Fruit fly (Drosophila melanogaster): Measurements from ENCODE around the gene CG8534.

Gene CG8534

DNA sequence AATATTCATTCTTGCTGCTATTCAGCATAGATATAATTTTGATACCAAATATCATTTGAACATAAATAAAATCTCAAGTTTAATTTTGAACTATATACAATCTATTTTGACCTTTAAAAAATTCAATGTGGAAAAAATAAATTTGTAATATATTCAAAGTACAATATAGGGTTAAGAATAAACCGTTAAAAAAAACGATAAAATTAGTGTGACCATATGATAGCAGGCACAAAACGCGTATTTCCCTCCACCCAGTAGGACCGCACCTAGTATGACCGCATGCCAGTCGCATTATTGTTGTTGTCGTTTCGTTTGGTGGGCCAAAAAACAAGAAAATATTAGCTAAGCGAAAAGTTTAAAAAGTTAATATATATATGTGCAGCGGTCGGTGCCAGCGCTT is 19.5 kb upstream of the CG8534 start, which contains the start of gene CG8516:
CG8516 (plus strand) TSS at position 278 of the 400 bp plus-strand sequence.
- TF ChIP-seq CG6854 (GFP tag; optimal IDR thresholded peaks at IDR 0.05) (no peak), CG8119 (GFP tag; IDR thresholded peaks at IDR 0.05) (peak; percentile 61; the same call in 2 of the 3 replicates), CG10669 (GFP tag; optimal IDR thresholded peaks at IDR 0.05) (no peak), CG3919 (GFP tag; optimal IDR thresholded peaks at IDR 0.05) (no peak), Eip75B (GFP tag; optimal IDR thresholded peaks at IDR 0.05) (no peak), esn (GFP tag; optimal IDR thresholded peaks at IDR 0.05) (peak; percentile 41), CG15336 (GFP tag; IDR thresholded peaks at IDR 0.05) (peak; percentile 70), vri (GFP tag; optimal IDR thresholded peaks at IDR 0.05) (no peak), fkh (GFP tag; optimal IDR thresholded peaks at IDR 0.05) (no peak), CG6276 (GFP tag; optimal IDR thresholded peaks at IDR 0.05) (no peak), cyc (GFP tag; optimal IDR thresholded peaks at IDR 0.05) (no peak), Sox14 (GFP tag; optimal IDR thresholded peaks at IDR 0.05) (no peak), Blimp-1 (GFP tag; optimal IDR thresholded peaks at IDR 0.05) (no peak), topi (GFP tag; optimal IDR thresholded peaks at IDR 0.05) (no peak), eg (GFP tag; IDR thresholded peaks at IDR 0.05) (peak; percentile 25; the same call in 1 of the 3 replicates), Sox15 (GFP tag; optimal IDR thresholded peaks at IDR 0.05) (no peak), Eip78C (GFP tag) (peak; percentile 79), Smox (GFP tag; optimal IDR thresholded peaks at IDR 0.05) (no peak), ss (GFP tag; optimal IDR thresholded peaks at IDR 0.05) (no peak), lz (GFP tag; optimal IDR thresholded peaks at IDR 0.05) (no peak), Ets96B (tag; optimal IDR thresholded peaks at IDR 0.05) (no peak), CG31627 (GFP tag; optimal IDR thresholded peaks at IDR 0.05) (peak; percentile 19), CG9139 (GFP tag; optimal IDR thresholded peaks at IDR 0.05) (no peak), salr (GFP tag; optimal IDR thresholded peaks at IDR 0.05) (no peak), acj6 (GFP tag; optimal IDR thresholded peaks at IDR 0.05) (peak; percentile 11), Sox102F (GFP tag; optimal IDR thresholded peaks at IDR 0.05) (no peak)

DNA sequence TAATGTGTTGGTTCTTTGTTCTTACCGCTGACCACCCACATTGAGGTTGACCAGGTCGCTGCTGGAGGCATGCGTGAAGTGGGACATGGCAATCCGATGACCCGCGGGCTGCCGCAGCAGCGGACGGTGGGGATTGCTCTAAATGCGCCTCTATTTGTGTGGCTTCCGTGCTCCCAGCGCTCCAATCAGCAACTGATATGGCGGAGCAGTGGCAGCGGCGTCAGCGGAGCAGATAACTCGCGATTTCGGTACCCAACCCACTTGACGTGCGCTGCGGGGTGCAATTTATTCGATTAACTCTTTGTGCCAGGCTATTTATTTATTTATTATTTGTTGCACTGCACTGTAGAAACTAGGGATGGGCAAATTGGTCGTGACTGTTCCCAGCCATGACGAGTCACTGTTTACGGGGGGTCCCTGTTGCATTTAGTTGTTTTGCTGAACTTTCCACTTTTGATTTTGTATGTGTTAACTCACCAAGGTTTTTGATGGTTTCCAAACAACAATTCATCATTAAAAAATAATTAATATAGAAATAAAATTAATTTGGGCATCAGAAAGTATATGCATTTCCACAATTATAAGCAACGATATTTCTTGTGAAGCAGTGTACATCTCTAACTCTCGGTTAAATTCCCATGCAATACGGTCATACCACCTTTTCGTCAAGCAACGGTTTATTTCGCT is 11.8 kb upstream of the CG8534 start, which contains the start of the genes CG9467 and CG8526:
CG9467 (minus strand) TSS at position 383 of the 687 bp plus-strand sequence.
CG8526 (plus strand) TSS at position 637 of the 687 bp plus-strand sequence.
- TF ChIP-seq CG6163 (GFP tag; IDR thresholded peaks at IDR 0.05) (0 out of 3 replicates have a peak, but pooled peaks have one; percentile 34), CG8119 (GFP tag; IDR thresholded peaks at IDR 0.05) (no peak), CG34406 (GFP tag; optimal IDR thresholded peaks at IDR 0.05) (peak; percentile 60), eg (GFP tag; IDR thresholded peaks at IDR 0.05) (peak; percentile 47; the same call in 1 of the 3 replicates), Sox15 (GFP tag; optimal IDR thresholded peaks at IDR 0.05) (peak; percentile 58), Eip78C (GFP tag) (peak; percentile 83), acj6 (GFP tag; optimal IDR thresholded peaks at IDR 0.05) (peak; percentile 59), Sox14 (GFP tag; optimal IDR thresholded peaks at IDR 0.05) (peak; percentile 51), cyc (GFP tag; optimal IDR thresholded peaks at IDR 0.05) (peak; percentile 61), dsx (GFP tag; optimal IDR thresholded peaks at IDR 0.05; ENCODE audit: poor library complexity, severe bottlenecking) (peak; percentile 65), spab (GFP tag; optimal IDR thresholded peaks at IDR 0.05) (no peak), CG6854 (GFP tag; optimal IDR thresholded peaks at IDR 0.05) (peak; percentile 31), CG15336 (GFP tag; IDR thresholded peaks at IDR 0.05) (0 out of 2 replicates have a peak, but pooled peaks have one; percentile 23), Hr4 (GFP tag; optimal IDR thresholded peaks at IDR 0.05) (no peak), CG9139 (GFP tag; optimal IDR thresholded peaks at IDR 0.05) (no peak), Eip93F (GFP tag; optimal IDR thresholded peaks at IDR 0.05) (peak; percentile 48), CG6792 (GFP tag; optimal IDR thresholded peaks at IDR 0.05) (peak; percentile 42), CG32006 (GFP tag; optimal IDR thresholded peaks at IDR 0.05) (no peak), lz (GFP tag; optimal IDR thresholded peaks at IDR 0.05) (peak; percentile 67), CG11902 (GFP tag; optimal IDR thresholded peaks at IDR 0.05) (peak; percentile 49), topi (GFP tag; optimal IDR thresholded peaks at IDR 0.05) (no peak), Eip75B (GFP tag; optimal IDR thresholded peaks at IDR 0.05) (no peak), CG10631 (GFP tag; optimal IDR thresholded peaks at IDR 0.05) (no peak), CG3032 (tag; optimal IDR thresholded peaks at IDR 0.05) (peak; percentile 64), esn (GFP tag; optimal IDR thresholded peaks at IDR 0.05) (peak; percentile 69), CG31627 (GFP tag; optimal IDR thresholded peaks at IDR 0.05) (peak; percentile 55), Hr39 (GFP tag; optimal IDR thresholded peaks at IDR 0.05) (peak; percentile 52), Ets96B (tag; optimal IDR thresholded peaks at IDR 0.05) (peak; percentile 50), dac (GFP tag; optimal IDR thresholded peaks at IDR 0.05) (peak; percentile 26), Blimp-1 (GFP tag; optimal IDR thresholded peaks at IDR 0.05) (peak; percentile 29), svp (GFP tag) (peak; percentile 97), fkh (GFP tag; optimal IDR thresholded peaks at IDR 0.05) (peak; percentile 85)
